Worm (Caenorhabditis elegans) whole organism, young adult: ENCODE measurements around the gene tag-307.

Experiments used
- B0035.1 ChIP-seq: sonication (generic microtip); optimal IDR thresholded peaks from 2 replicates; lab custom pipeline; 2016; ENCODE audit warnings: missing genetic modification characterization, mild to moderate bottlenecking, missing compliant biosample characterization, missing genotype, missing genetic modification reagents
- C17E4.6 ChIP-seq: fragments of 200-800 bp; sonication (Bioruptor generic); IDR thresholded peaks from 2 replicates; pipeline ENCODE4 v1.3.6; 2022; ENCODE audit warnings: missing genetic modification reagents, missing genetic modification characterization, missing compliant biosample characterization
- D2030.7 ChIP-seq: fragments of 200-800 bp; sonication (Bioruptor generic); IDR thresholded peaks from 2 replicates; pipeline ENCODE4 v1.3.6; 2022; ENCODE audit warnings: missing genetic modification reagents, missing genetic modification characterization, missing compliant biosample characterization
- F22D6.2 ChIP-seq: sonication (generic microtip); optimal IDR thresholded peaks from 2 replicates; lab custom pipeline; 2016; ENCODE audit warnings: mild to moderate bottlenecking, missing genetic modification characterization, missing compliant biosample characterization
- F23B12.7 ChIP-seq: sonication (generic microtip); optimal IDR thresholded peaks from 2 replicates; lab custom pipeline; 2017; ENCODE audit warnings: missing genetic modification characterization, mild to moderate bottlenecking, missing compliant biosample characterization, antibody characterized with exemption, moderate library complexity; ENCODE audit not compliant: insufficient read depth
- F33H1.4 ChIP-seq: fragments of 200-800 bp; sonication (Bioruptor generic); IDR thresholded peaks from 2 replicates; pipeline ENCODE4 v1.3.6; 2022; ENCODE audit warnings: missing genetic modification reagents, missing genetic modification characterization, missing compliant biosample characterization
- F52B5.7 ChIP-seq: sonication (generic microtip); optimal IDR thresholded peaks from 2 replicates; lab custom pipeline; 2016; ENCODE audit warnings: mild to moderate bottlenecking, missing genetic modification characterization, missing compliant biosample characterization
- F57C9.4 ChIP-seq: sonication (generic microtip); optimal IDR thresholded peaks from 2 replicates; lab custom pipeline; 2017; ENCODE audit warnings: mild to moderate bottlenecking, missing genetic modification characterization, missing compliant biosample characterization
- K11D2.4 ChIP-seq: fragments of 200-800 bp; sonication (Bioruptor generic); IDR thresholded peaks from 2 replicates; pipeline ENCODE4 v1.3.6; 2022; ENCODE audit warnings: missing genetic modification reagents, missing genetic modification characterization, missing compliant biosample characterization
- T07F8.4 ChIP-seq: sonication (generic microtip); optimal IDR thresholded peaks from 2 replicates; lab custom pipeline; 2016; ENCODE audit warnings: mild to moderate bottlenecking, missing genetic modification characterization, moderate library complexity, missing compliant biosample characterization
- T26A5.8 ChIP-seq: sonication (generic microtip); optimal IDR thresholded peaks from 2 replicates; lab custom pipeline; 2016; ENCODE audit warnings: missing genetic modification characterization, missing compliant biosample characterization
- Y53G8AR.9 ChIP-seq: fragments of 200-800 bp; sonication (Bioruptor generic); conservative IDR thresholded peaks from 2 replicates; pipeline ENCODE4 v1.3.6; 2022; ENCODE audit warnings: missing genetic modification reagents, missing genetic modification characterization, missing compliant biosample characterization
- Y67H2A.10 ChIP-seq: fragments of 200-800 bp; sonication (Bioruptor generic); conservative IDR thresholded peaks from 2 replicates; pipeline ENCODE4 v1.3.6; 2022; ENCODE audit warnings: missing genetic modification reagents, missing genetic modification characterization, missing compliant biosample characterization
- ama-1 ChIP-seq, 3 experiments: fragments of 150-350 bp in 1 of 3; sonication (generic microtip) in 2 of 3; optimal IDR thresholded peaks; 2 replicates each; lab custom pipeline; 2014 to 2018; ENCODE audit warnings: missing biosample characterization in 2 of 3, missing genetic modification characterization in 2 of 3, missing genetic modification reagents in 2 of 3
- aptf-2 ChIP-seq: fragments of 200-800 bp; sonication (Bioruptor generic); conservative IDR thresholded peaks from 2 replicates; pipeline ENCODE4 v1.3.6; 2022; ENCODE audit warnings: missing genetic modification reagents, missing genetic modification characterization, missing compliant biosample characterization
- aptf-3 ChIP-seq: fragments of 200-800 bp; sonication (Bioruptor generic); IDR thresholded peaks from 2 replicates; pipeline ENCODE4 v1.3.6; 2022; ENCODE audit warnings: missing genetic modification characterization, missing compliant biosample characterization
- attf-3 ChIP-seq: fragments of 200-800 bp; sonication (Bioruptor generic); conservative IDR thresholded peaks from 2 replicates; pipeline ENCODE4 v1.3.6; 2022; ENCODE audit warnings: missing genetic modification reagents, missing genetic modification characterization, missing compliant biosample characterization
- bed-1 ChIP-seq: fragments of 200-800 bp; sonication (Bioruptor generic); IDR thresholded peaks from 2 replicates; pipeline ENCODE4 v1.3.6; 2022; ENCODE audit warnings: missing genetic modification reagents, missing genetic modification characterization, missing compliant biosample characterization
- cebp-1 ChIP-seq, 2 experiments: fragments of 200-800 bp in 1 of 2; sonication (Bioruptor generic) in 1 of 2; sonication (generic microtip) in 1 of 2; IDR thresholded peaks in 1 of 2; optimal IDR thresholded peaks in 1 of 2; 2 replicates each; pipeline versions ENCODE4 v1.3.6 to Lab custom; 2017 to 2022; ENCODE audit warnings: missing compliant biosample characterization in 2 of 2, missing genetic modification characterization in 2 of 2, mild to moderate bottlenecking in 1 of 2, missing genetic modification reagents in 1 of 2, moderate library complexity in 1 of 2
- cebp-2 ChIP-seq: fragments of 200-800 bp; sonication (Bioruptor generic); IDR thresholded peaks from 2 replicates; pipeline ENCODE4 v1.3.6; 2022; ENCODE audit warnings: missing genetic modification characterization, missing compliant biosample characterization
- ceh-91 ChIP-seq: fragments of 200-800 bp; sonication (Bioruptor generic); IDR thresholded peaks from 2 replicates; pipeline ENCODE4 v1.3.6; 2022; ENCODE audit warnings: missing genetic modification reagents, missing genetic modification characterization, missing compliant biosample characterization
- egl-44 ChIP-seq: fragments of 200-800 bp; sonication (Bioruptor generic); IDR thresholded peaks from 2 replicates; pipeline ENCODE4 v1.3.6; 2022; ENCODE audit warnings: missing genetic modification reagents, missing genetic modification characterization, missing compliant biosample characterization
- egrh-3 ChIP-seq: fragments of 200-800 bp; sonication (Bioruptor generic); IDR thresholded peaks from 2 replicates; pipeline ENCODE4 v1.3.6; 2022; ENCODE audit warnings: missing genetic modification reagents, missing genetic modification characterization, missing compliant biosample characterization
- gei-17 ChIP-seq: fragments of 200-800 bp; sonication (Bioruptor generic); optimal IDR thresholded peaks from 2 replicates; lab custom pipeline; 2018; ENCODE audit warnings: mild to moderate bottlenecking, missing genetic modification characterization, missing compliant biosample characterization
- hlh-26 ChIP-seq: fragments of 200-800 bp; sonication (Bioruptor generic); conservative IDR thresholded peaks from 2 replicates; pipeline ENCODE4 v1.3.6; 2022; ENCODE audit warnings: missing genetic modification reagents, missing genetic modification characterization, missing compliant biosample characterization
- let-526 ChIP-seq: fragments of 200-800 bp; sonication (Bioruptor generic); IDR thresholded peaks from 2 replicates; pipeline ENCODE4 v1.3.6; 2022; ENCODE audit warnings: missing genetic modification reagents, missing genetic modification characterization, missing compliant biosample characterization
- let-607 ChIP-seq, 2 experiments: fragments of 200-800 bp in 1 of 2; sonication (Bioruptor generic) in 1 of 2; sonication (generic microtip) in 1 of 2; optimal IDR thresholded peaks; 2 replicates each; lab custom pipeline; 2016 to 2018; ENCODE audit warnings: mild to moderate bottlenecking in 2 of 2, missing compliant biosample characterization in 2 of 2, missing genetic modification characterization in 2 of 2, moderate library complexity in 2 of 2, missing genotype in 1 of 2
- lin-26 ChIP-seq: fragments of 200-800 bp; sonication (Bioruptor generic); IDR thresholded peaks from 2 replicates; pipeline ENCODE4 v1.3.6; 2022; ENCODE audit warnings: missing genetic modification reagents, missing genetic modification characterization, missing compliant biosample characterization
- lin-54 ChIP-seq: fragments of 200-800 bp; sonication (Bioruptor generic); optimal IDR thresholded peaks from 2 replicates; lab custom pipeline; 2018; ENCODE audit warnings: mild to moderate bottlenecking, missing genetic modification characterization, missing compliant biosample characterization
- mes-4 ChIP-seq: sonication (generic microtip); optimal IDR thresholded peaks from 2 replicates; lab custom pipeline; 2016; ENCODE audit warnings: missing genotype, missing genetic modification characterization, missing compliant biosample characterization
- nfyb-1 ChIP-seq: fragments of 200-800 bp; sonication (Bioruptor generic); IDR thresholded peaks from 2 replicates; pipeline ENCODE4 v1.3.6; 2022; ENCODE audit warnings: missing genetic modification reagents, missing genetic modification characterization, missing compliant biosample characterization
- nhr-80 ChIP-seq: sonication (generic microtip); optimal IDR thresholded peaks from 2 replicates; lab custom pipeline; 2016; ENCODE audit warnings: missing genetic modification characterization, missing compliant biosample characterization
- rpc-1 ChIP-seq, 2 experiments: fragments of 150-350 bp in 1 of 2; sonication (generic microtip) in 1 of 2; optimal IDR thresholded peaks; 2 replicates each; lab custom pipeline; 2014 to 2018; ENCODE audit warnings: missing biosample characterization in 1 of 2, missing genetic modification characterization in 1 of 2, missing genetic modification reagents in 1 of 2, missing genotype in 1 of 2
- snpc-3.4 ChIP-seq: sonication (generic microtip); optimal IDR thresholded peaks from 2 replicates; lab custom pipeline; 2017; ENCODE audit warnings: missing genetic modification characterization, mild to moderate bottlenecking, missing compliant biosample characterization, antibody characterized with exemption, moderate library complexity, missing genotype, missing genetic modification reagents
- sptf-2 ChIP-seq: fragments of 200-800 bp; sonication (Bioruptor generic); optimal IDR thresholded peaks from 2 replicates; lab custom pipeline; 2018; ENCODE audit warnings: mild to moderate bottlenecking, missing genetic modification characterization, missing compliant biosample characterization
- zfh-2 ChIP-seq: fragments of 200-800 bp; sonication (Bioruptor generic); conservative IDR thresholded peaks from 2 replicates; pipeline ENCODE4 v1.3.6; 2022; ENCODE audit warnings: missing genetic modification reagents, missing genetic modification characterization, missing compliant biosample characterization
- ztf-18 ChIP-seq: sonication (generic microtip); optimal IDR thresholded peaks from 2 replicates; lab custom pipeline; 2016; ENCODE audit warnings: missing genotype, mild to moderate bottlenecking, missing genetic modification characterization, missing compliant biosample characterization

The tag-307 gene

ce11 chrIII:7815056-7815366, 42.0 kb downstream of the tag-307 start:
- no peak for TF ChIP-seq T07F8.4 (tag; lab: Kevin White, UChicago)
- TF ChIP-seq rpc-1 (optimal IDR thresholded peaks at IDR 0.05; lab: Kevin White, UChicago), result no peak
- TF ChIP-seq rpc-1 (tag; optimal IDR thresholded peaks at IDR 0.05; lab: Kevin White, UChicago), result no peak
- TF ChIP-seq ztf-18 (tag; lab: Kevin White, UChicago), result no peak
- no peak for TF ChIP-seq F22D6.2 (tag; lab: Kevin White, UChicago)
- TF ChIP-seq bed-1 (GFP tag; lab: Robert Waterston, UW), result no peak
- TF ChIP-seq K11D2.4 (GFP tag; lab: Robert Waterston, UW), result no peak
- no peak for TF ChIP-seq F57C9.4 (tag; lab: Kevin White, UChicago)
- TF ChIP-seq let-607 (tag; optimal IDR thresholded peaks at IDR 0.05; lab: Kevin White, UChicago), result no peak

- TF ChIP-seq T26A5.8 (tag; lab: Kevin White, UChicago) (no peak), aptf-2 (GFP tag; lab: Robert Waterston, UW) (no peak), cebp-1 (GFP tag; IDR thresholded peaks at IDR 0.05; lab: Robert Waterston, UW) (no peak), cebp-1 (tag; optimal IDR thresholded peaks at IDR 0.05; lab: Kevin White, UChicago) (no peak), ceh-91 (GFP tag; lab: Robert Waterston, UW) (no peak), nfyb-1 (GFP tag; lab: Robert Waterston, UW) (no peak), Y67H2A.10 (GFP tag; lab: Robert Waterston, UW) (no peak)
These were observed 42.6 kb downstream of the tag-307 start, which contains the start of gene egl-5 for ce11 chrIII:7814159-7815055. egl-5 (plus strand) TSS chrIII:7814374.

ce11 chrIII:7812208-7812880, 44.7 kb downstream of the tag-307 start:
- TF ChIP-seq nfyb-1 (GFP tag; lab: Robert Waterston, UW) (peak; percentile 80), egrh-3 (GFP tag; lab: Robert Waterston, UW) (peak; percentile 71; the same call in 1 of the 2 replicates), C17E4.6 (GFP tag; lab: Robert Waterston, UW) (no peak), ceh-91 (GFP tag; lab: Robert Waterston, UW) (no peak), lin-26 (GFP tag; lab: Robert Waterston, UW) (no peak), gei-17 (no peak), snpc-3.4 (tag; lab: Kevin White, UChicago) (no peak), nhr-80 (tag; lab: Kevin White, UChicago) (no peak)

- TF ChIP-seq ama-1 (optimal IDR thresholded peaks at IDR 0.05; lab: Kevin White, UChicago) (no peak), ama-1 (GFP tag; optimal IDR thresholded peaks at IDR 0.05; lab: Kevin White, UChicago) (no peak), cebp-1 (GFP tag; IDR thresholded peaks at IDR 0.05; lab: Robert Waterston, UW) (no peak), cebp-1 (tag; optimal IDR thresholded peaks at IDR 0.05; lab: Kevin White, UChicago) (no peak), lin-54 (GFP tag; lab: Kevin White, UChicago) (no peak), F57C9.4 (tag; lab: Kevin White, UChicago) (no peak), cebp-2 (GFP tag; lab: Robert Waterston, UW) (no peak), let-526 (GFP tag; lab: Robert Waterston, UW) (no peak), mes-4 (tag; lab: Kevin White, UChicago) (no peak), F23B12.7 (tag; lab: Kevin White, UChicago) (no peak), D2030.7 (no peak), zfh-2 (GFP tag; lab: Robert Waterston, UW) (no peak), F52B5.7 (tag; lab: Kevin White, UChicago) (no peak), B0035.1 (tag; lab: Kevin White, UChicago) (no peak), hlh-26 (GFP tag; lab: Robert Waterston, UW) (no peak), egl-44 (no peak), let-607 (tag; optimal IDR thresholded peaks at IDR 0.05; lab: Kevin White, UChicago) (no peak), aptf-3 (GFP tag; lab: Robert Waterston, UW) (no peak), attf-3 (GFP tag; lab: Robert Waterston, UW) (no peak), F33H1.4 (GFP tag; lab: Robert Waterston, UW) (no peak), Y53G8AR.9 (no peak), sptf-2 (no peak)
These were observed 48.0 kb downstream of the tag-307 start for ce11 chrIII:7809033-7809432.
